Worm (Caenorhabditis elegans): ENCODE data around the gene Y67D2.2.
A peak's percentile ranks its signal among the peaks of the same experiment; 100 is the strongest.

Y67D2.2 gene

DNA sequence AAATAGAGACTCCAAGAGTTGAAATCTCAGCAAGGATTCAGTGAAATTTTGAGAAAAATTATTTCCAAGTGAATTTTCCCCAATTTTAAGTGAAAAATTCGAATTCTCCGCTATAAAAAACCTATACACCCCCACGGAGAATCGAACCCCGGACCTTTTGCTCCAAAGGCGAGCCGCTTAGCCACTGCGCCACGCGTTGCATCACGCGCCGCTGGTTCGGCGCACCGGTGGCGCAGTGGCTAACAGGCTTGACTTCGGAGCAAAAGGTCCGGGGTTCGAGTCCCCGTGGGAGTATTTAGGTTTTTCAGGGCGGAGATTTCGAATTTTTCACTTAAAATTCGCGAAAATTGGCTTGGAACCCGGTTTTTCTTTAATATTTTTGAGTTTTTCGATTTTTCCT is 17.1 kb downstream of the Y67D2.2 start:
- TF ChIP-seq pqm-1 (tag; optimal IDR thresholded peaks at IDR 0.05), result no peak
- no peak for TF ChIP-seq fkh-10 (GFP tag; optimal IDR thresholded peaks at IDR 0.05)
- no peak for TF ChIP-seq sup-37 (GFP tag; optimal IDR thresholded peaks at IDR 0.05)
- no peak for TF ChIP-seq zag-1 (tag; optimal IDR thresholded peaks at IDR 0.05)
- TF ChIP-seq lin-13 (GFP tag; optimal IDR thresholded peaks at IDR 0.05), result no peak
- no peak for TF ChIP-seq hlh-4 (tag; optimal IDR thresholded peaks at IDR 0.05)
- no peak for TF ChIP-seq nhr-11 (tag; optimal IDR thresholded peaks at IDR 0.05)
- TF ChIP-seq lin-14 (GFP tag; optimal IDR thresholded peaks at IDR 0.05), result no peak
- TF ChIP-seq unc-86 (tag; optimal IDR thresholded peaks at IDR 0.05), result no peak
- TF ChIP-seq ceh-88 (GFP tag; IDR thresholded peaks at IDR 0.05), result no peak
- TF ChIP-seq sox-4 (tag; optimal IDR thresholded peaks at IDR 0.05), result no peak
- no peak for TF ChIP-seq swsn-7 (tag; optimal IDR thresholded peaks at IDR 0.05)
- no peak for TF ChIP-seq lin-15B (tag; optimal IDR thresholded peaks at IDR 0.05)
- TF ChIP-seq ceh-82 (tag; optimal IDR thresholded peaks at IDR 0.05), result no peak
- no peak for TF ChIP-seq grh-1 (GFP tag; IDR thresholded peaks at IDR 0.05)
- TF ChIP-seq snu-23 (GFP tag; optimal IDR thresholded peaks at IDR 0.05), result no peak
- TF ChIP-seq nhr-77 (tag; optimal IDR thresholded peaks at IDR 0.05), result no peak
- no peak for TF ChIP-seq Y116A8C.19 (tag; optimal IDR thresholded peaks at IDR 0.05; ENCODE audit: borderline replicate concordance)
- no peak for TF ChIP-seq unc-130 (tag; optimal IDR thresholded peaks at IDR 0.05)

ce11 chrIII:1576451-1576850 is 17.9 kb downstream of the Y67D2.2 start, which contains the start of gene Y22D7AL.7:
Y22D7AL.7 (plus strand) TSS chrIII:1576751.
- peak; percentile 13 for TF ChIP-seq nhr-85 (tag)
- no peak for TF ChIP-seq ces-1 (GFP tag; optimal IDR thresholded peaks at IDR 0.05)

DNA sequence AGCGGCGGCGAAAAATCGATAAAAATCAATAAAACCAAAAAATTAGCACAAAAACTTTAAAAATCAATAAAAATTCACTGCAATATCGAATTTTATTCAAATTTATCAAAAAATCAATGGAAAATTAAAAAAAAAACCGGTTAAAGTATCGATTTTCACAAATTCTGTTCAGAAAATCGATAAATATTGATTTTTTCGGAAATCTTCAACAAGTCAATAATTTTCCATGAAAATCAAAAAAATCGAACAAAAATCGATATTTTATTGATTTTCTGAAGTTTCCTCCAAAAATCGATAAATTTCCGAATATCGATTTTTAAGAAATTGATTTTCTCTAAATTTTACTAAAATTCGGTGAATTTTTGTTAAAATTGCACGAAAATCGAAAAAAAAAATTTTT is 20.0 kb downstream of the Y67D2.2 start:
- TF ChIP-seq efl-1 (optimal IDR thresholded peaks at IDR 0.05), result no peak
- peak in 1 of 2 experiments; percentile 10 for TF ChIP-seq efl-1 (GFP tag; optimal IDR thresholded peaks at IDR 0.05 in 1 of 2)
- no peak for TF ChIP-seq fkh-4 (tag; optimal IDR thresholded peaks at IDR 0.05; ENCODE audit: borderline replicate concordance)

ce11 chrIII:1579001-1579400 is 20.4 kb downstream of the Y67D2.2 start:
- TF ChIP-seq nhr-84 (tag; optimal IDR thresholded peaks at IDR 0.05), result no peak
- no peak for TF ChIP-seq dpl-1 (GFP tag; optimal IDR thresholded peaks at IDR 0.05)
- no peak for TF ChIP-seq nhr-76 (tag; optimal IDR thresholded peaks at IDR 0.05)
- TF ChIP-seq fkh-4 (tag; optimal IDR thresholded peaks at IDR 0.05; ENCODE audit: borderline replicate concordance), result no peak
- no peak for TF ChIP-seq ceh-88 (GFP tag; IDR thresholded peaks at IDR 0.05)
- no peak for TF ChIP-seq nhr-11 (tag; optimal IDR thresholded peaks at IDR 0.05)
- TF ChIP-seq ces-1 (GFP tag; optimal IDR thresholded peaks at IDR 0.05), result no peak
- no peak for TF ChIP-seq ceh-90 (tag; optimal IDR thresholded peaks at IDR 0.05)
- TF ChIP-seq mdl-1 (tag; optimal IDR thresholded peaks at IDR 0.05), result no peak
- TF ChIP-seq tbx-2 (tag; optimal IDR thresholded peaks at IDR 0.05), result no peak
- TF ChIP-seq ztf-4 (tag; optimal IDR thresholded peaks at IDR 0.05), result no peak
- no peak for TF ChIP-seq mep-1 (tag; optimal IDR thresholded peaks at IDR 0.05)
- TF ChIP-seq alr-1 (tag; optimal IDR thresholded peaks at IDR 0.05; ENCODE audit: borderline replicate concordance), result no peak
- TF ChIP-seq fos-1 (tag; optimal IDR thresholded peaks at IDR 0.05), result no peak
- TF ChIP-seq swsn-7 (tag; optimal IDR thresholded peaks at IDR 0.05), result no peak

DNA sequence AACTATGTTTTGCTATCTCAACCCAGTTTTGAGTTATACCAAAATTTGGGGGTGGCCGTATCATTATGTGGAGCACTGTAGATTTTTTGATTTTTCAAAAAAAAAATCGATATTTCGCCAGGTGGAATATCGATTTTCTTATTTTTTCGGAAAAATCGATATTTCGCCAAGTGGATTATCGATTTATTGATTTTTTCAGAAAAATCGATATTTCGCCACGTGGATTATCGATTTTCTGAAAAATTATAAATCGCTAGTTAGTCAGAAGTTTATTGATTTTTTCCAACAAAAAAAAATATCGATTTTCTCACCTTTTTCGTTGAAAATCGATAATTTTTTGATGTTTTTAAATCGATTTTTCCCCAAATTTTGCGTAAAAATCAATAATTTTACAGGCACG is 21.5 kb downstream of the Y67D2.2 start:
- TF ChIP-seq nhr-19 (GFP tag; conservative IDR thresholded peaks at IDR 0.05) (no peak), aha-1 (tag; optimal IDR thresholded peaks at IDR 0.05) (no peak), C04F5.9 (tag; optimal IDR thresholded peaks at IDR 0.05) (no peak), skn-1 (tag; optimal IDR thresholded peaks at IDR 0.05) (no peak), hlh-17 (GFP tag; optimal IDR thresholded peaks at IDR 0.05; ENCODE audit: borderline replicate concordance) (no peak), zag-1 (tag; optimal IDR thresholded peaks at IDR 0.05) (no peak), dpl-1 (GFP tag; optimal IDR thresholded peaks at IDR 0.05) (no peak), ceh-82 (tag; optimal IDR thresholded peaks at IDR 0.05) (no peak), tlp-1 (tag; optimal IDR thresholded peaks at IDR 0.05) (no peak), efl-3 (GFP tag; optimal IDR thresholded peaks at IDR 0.05) (no peak), mdl-1 (tag; optimal IDR thresholded peaks at IDR 0.05) (no peak), nhr-47 (tag; optimal IDR thresholded peaks at IDR 0.05) (no peak), nhr-84 (tag; optimal IDR thresholded peaks at IDR 0.05) (no peak), C34B4.2 (tag; optimal IDR thresholded peaks at IDR 0.05) (no peak), unc-130 (tag; optimal IDR thresholded peaks at IDR 0.05) (no peak), efl-1 (optimal IDR thresholded peaks at IDR 0.05) (no peak), efl-1 (GFP tag; optimal IDR thresholded peaks at IDR 0.05 in 1 of 2) (no peak), unc-30 (tag; optimal IDR thresholded peaks at IDR 0.05) (no peak), nhr-28 (tag; optimal IDR thresholded peaks at IDR 0.05) (no peak), ces-1 (GFP tag; optimal IDR thresholded peaks at IDR 0.05) (no peak), pqm-1 (tag; optimal IDR thresholded peaks at IDR 0.05) (no peak)
